Fruit fly (Drosophila melanogaster) whole organism: ENCODE measurements around the gene Mau2.
A peak's percentile ranks its signal among the peaks of the same experiment; 100 is the strongest.

ENCODE experiments used
- CG8478 ChIP-seq: fragments of >200 bp; optimal IDR thresholded peaks from 2 replicates; lab custom pipeline; 2018; ENCODE audit warnings: inconsistent platforms
- Dll ChIP-seq: fragments of >200 bp; optimal IDR thresholded peaks from 2 replicates; lab custom pipeline; 2017
- EcR ChIP-seq, 2 experiments: fragments of >200 bp; optimal IDR thresholded peaks; 2 replicates each; lab custom pipeline; 2017; ENCODE audit warnings: missing biosample characterization in 2 of 2, missing genetic modification characterization in 2 of 2, missing genetic modification reagents in 2 of 2
- pan ChIP-seq: fragments of >200 bp; optimal IDR thresholded peaks from 2 replicates; lab custom pipeline; 2017
- psq ChIP-seq: fragments of >200 bp; optimal IDR thresholded peaks from 2 replicates; lab custom pipeline; 2017
- usp ChIP-seq: fragments of >200 bp; optimal IDR thresholded peaks from 2 replicates; lab custom pipeline; 2017; ENCODE audit warnings: missing biosample characterization, missing genetic modification characterization, mixed read lengths

The Mau2 gene

DNA sequence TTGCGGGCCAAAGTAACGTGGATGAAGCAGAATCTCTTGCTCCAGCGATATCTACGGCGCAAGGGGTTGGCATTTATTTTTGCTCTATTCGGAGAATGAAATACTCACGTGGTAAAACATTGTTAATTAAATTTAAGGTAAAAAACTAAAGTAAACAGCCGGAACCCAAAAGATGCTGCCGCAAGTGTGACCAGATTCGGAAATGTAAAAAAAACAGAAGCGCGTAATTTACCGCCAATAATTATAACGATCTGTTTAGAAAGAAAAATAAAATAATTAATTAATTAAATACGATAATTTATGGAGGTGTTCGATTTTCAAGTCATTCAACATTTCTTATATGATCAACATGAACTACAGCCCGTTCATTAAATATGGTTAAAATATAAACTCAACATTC, 14.0 kb downstream of the Mau2 start, which contains the start of gene Polr2G:
TSS of gene Polr2G (minus strand) at position 208 of the 400 bp plus-strand sequence.
- no peak for TF ChIP-seq psq (lab: Kevin White, UChicago)
- no peak for TF ChIP-seq CG8478 (lab: Kevin White, UChicago)
- no peak for TF ChIP-seq pan (lab: Kevin White, UChicago)
- TF ChIP-seq EcR (GFP tag; optimal IDR thresholded peaks at IDR 0.05; lab: Kevin White, UChicago): no peak
- TF ChIP-seq Dll (lab: Kevin White, UChicago): no peak

DNA sequence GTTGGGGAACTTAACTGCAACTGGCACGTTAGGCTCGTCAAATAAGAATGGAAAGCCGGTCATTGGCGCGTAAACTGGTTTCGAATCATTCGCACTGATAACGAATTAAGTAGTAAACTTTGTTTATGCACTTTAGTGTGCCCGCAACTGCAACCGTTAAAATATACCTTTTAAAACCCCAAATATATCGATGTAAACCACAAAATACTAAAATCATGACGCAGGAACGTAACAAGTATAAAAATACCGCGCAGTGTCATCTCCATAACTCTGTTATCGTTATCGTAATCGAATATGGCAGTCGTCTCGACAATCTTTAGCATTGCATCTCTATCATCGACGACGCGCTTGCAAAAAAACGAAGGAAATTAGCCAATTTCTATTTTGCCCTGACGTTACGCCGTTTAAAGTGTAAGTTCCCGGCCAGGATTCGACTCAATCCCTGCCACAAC, 16.3 kb downstream of the Mau2 start, which contains the start of the genes CG31344 and Caf1-55:
TSS of gene CG31344 (minus strand) at position 51 of the 452 bp plus-strand sequence.
TSS of gene Caf1-55 (plus strand) at position 298 of the 452 bp plus-strand sequence.
- TF ChIP-seq psq (lab: Kevin White, UChicago) (no peak), usp (GFP tag; lab: Kevin White, UChicago) (no peak), pan (lab: Kevin White, UChicago) (no peak), CG8478 (lab: Kevin White, UChicago) (no peak), Dll (lab: Kevin White, UChicago) (no peak), EcR (GFP tag; optimal IDR thresholded peaks at IDR 0.05; lab: Kevin White, UChicago) (no peak)

DNA sequence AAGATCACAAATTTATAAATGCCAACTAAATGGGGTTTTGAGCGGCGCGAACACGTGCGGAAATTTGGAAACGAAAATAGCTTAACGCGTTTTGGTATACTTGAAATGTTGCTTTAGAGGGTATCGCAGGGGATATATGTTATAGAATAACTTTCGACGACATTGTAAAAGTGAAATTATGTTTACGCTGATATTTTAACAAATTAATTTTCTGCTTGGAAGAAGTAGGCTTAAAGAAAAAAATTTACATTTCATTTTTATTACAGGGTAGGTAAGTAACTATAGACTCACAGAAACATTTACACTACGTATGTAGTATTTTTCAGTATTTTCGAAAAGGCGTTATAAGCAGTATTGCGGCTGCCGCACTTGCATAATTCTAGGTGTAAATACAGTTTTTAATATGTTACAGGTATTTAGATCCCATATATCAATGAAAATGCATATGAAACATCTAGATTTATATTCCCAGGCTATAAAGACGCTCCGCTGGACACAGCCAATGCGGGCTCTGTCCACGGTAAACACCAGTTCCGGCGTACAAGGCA, 20.4 kb downstream of the Mau2 start, which contains the start of the genes Art3 and mRpS10:
TSS of gene Art3 (minus strand) at position 80 of the 548 bp plus-strand sequence.
TSS of gene mRpS10 (plus strand) at position 337 of the 548 bp plus-strand sequence.
- peak; percentile 98 for TF ChIP-seq pan (lab: Kevin White, UChicago)
- TF ChIP-seq usp (GFP tag; lab: Kevin White, UChicago): no peak

DNA sequence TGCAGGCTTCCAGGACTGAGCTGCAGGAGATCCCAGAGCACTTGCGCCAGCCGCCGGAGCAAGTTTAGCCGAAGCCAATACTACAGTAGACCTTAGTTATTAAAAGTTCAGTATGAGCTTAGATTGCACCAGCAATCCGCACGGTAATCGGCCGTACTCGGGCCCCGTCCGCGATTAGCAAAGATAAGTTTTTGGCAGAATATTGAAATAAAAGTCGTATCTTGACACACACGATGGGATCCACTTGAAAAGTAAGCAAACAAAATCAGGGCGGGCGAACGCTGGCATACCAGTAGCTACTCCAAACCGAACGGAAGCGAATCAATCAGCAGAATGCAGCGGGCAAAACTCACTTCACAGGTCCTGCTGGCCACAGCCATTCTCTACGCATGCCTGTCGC, 21.3 kb downstream of the Mau2 start, which contains the start of gene CG34316:
TSS of gene CG34316 (plus strand) at position 301 of the 400 bp plus-strand sequence.
- TF ChIP-seq usp (GFP tag; lab: Kevin White, UChicago) (no peak), psq (lab: Kevin White, UChicago) (no peak), CG8478 (lab: Kevin White, UChicago) (no peak), EcR (GFP tag; optimal IDR thresholded peaks at IDR 0.05; lab: Kevin White, UChicago) (no peak), Dll (lab: Kevin White, UChicago) (no peak), pan (lab: Kevin White, UChicago) (no peak)

DNA sequence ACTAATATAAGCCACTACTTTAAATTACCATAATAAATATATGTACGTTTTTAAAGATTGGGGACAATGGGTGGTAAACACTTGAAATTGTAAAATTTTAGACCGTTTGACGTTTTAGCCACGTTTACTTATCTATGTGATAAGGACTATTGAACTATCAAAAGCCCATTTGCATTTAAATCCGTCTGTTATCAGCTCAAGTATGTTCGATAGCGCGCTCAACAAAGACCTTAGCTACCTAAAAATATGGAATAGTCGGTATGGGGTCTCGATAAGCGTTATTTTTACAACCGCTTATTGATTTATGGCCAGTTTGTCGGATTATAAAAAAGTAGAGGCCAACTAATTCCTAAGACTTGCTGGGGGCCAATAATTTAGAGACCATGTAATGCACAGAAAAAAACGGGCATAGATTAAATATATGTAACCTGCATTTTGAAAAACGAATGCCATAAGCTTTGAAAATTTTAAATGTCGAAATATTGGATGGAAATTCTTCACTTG, 22.7 kb downstream of the Mau2 start:
- TF ChIP-seq CG8478 (lab: Kevin White, UChicago) (no peak), psq (lab: Kevin White, UChicago) (no peak), Dll (lab: Kevin White, UChicago) (no peak), EcR (GFP tag; optimal IDR thresholded peaks at IDR 0.05; lab: Kevin White, UChicago) (no peak), pan (lab: Kevin White, UChicago) (no peak)

DNA sequence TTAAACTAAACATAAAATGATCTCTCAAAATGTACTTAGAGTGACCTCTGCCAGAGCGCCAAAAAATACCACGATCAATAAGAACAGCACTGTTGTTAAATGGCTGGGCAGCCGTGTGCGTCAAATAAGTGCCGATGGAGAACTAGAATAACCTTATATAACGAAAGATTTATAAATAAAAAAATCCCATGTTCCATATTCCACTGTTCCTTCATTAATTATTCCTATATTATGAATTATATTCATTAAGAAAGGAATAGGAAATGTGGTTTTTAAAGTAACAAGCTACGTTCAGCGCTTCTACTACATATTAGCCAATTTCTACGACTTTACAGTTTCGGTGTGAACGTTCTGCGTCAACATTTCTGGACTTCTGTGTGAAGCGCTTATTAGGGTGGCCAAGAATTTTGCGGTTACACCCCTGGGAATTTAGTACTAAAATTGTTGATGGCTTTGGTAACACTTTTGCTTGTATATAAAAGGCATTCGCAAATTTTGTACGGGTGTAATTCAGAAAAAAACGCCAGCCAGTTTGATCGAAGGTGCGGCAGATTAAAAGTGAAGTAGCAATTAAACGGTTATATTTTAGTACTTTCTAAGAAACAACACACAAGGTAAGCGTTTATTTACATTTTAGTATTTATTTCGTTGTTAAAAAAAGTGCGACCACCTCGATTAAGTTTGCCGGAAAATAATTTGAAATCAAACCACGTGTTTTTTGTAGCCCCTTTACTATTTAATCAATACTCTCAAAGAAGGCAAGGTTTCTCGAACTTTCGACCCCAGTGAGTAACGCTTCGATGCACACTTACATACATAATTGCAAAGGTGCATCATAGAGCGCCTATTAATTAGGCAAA, 33.4 kb downstream of the Mau2 start, which contains the start of the genes tefu and Hsc70-4:
TSS of gene tefu (minus strand) at position 51 of the 860 bp plus-strand sequence.
TSS of gene Hsc70-4 (plus strand) at position 502 of the 860 bp plus-strand sequence.
- TF ChIP-seq CG8478 (lab: Kevin White, UChicago): no peak

DNA sequence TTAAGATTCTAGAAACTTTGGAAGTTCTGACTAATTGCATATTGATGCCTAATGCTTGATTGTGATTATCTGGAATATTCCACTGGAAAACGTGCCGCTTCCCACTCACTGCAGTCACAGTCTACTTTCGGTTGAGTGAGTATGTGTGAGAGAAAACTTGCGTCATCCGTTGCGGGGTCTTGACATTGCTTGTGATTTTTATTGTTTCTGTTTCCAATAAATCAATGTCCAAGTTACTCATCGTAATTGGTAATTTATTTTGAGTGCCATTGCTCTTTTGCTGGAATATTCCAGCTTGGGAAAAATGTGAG, 34.0 kb downstream of the Mau2 start:
- TF ChIP-seq usp (GFP tag; lab: Kevin White, UChicago): no peak
- TF ChIP-seq CG8478 (lab: Kevin White, UChicago): no peak
- TF ChIP-seq pan (lab: Kevin White, UChicago): no peak
- TF ChIP-seq psq (lab: Kevin White, UChicago): no peak
- no peak for TF ChIP-seq EcR (GFP tag; optimal IDR thresholded peaks at IDR 0.05; lab: Kevin White, UChicago)
- no peak for TF ChIP-seq Dll (lab: Kevin White, UChicago)

DNA sequence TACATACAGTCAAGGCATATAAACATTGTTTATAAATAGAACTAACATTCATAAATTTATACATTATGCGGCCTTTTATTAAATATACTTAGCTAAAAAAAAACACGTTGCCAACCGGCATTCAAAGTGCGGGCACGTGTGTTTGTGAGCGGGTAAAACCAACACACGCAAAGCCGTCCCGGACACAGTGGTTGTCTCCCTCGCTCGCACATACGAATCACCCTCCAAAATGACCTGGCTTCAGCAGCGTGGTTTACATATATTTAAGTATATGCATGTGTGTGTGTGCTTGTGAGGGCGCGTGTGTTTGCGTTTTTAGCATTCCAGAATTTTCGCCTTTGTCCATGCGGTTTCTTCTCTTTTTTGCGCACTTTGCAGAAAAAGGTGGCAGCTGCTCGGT, 34.4 kb downstream of the Mau2 start:
- TF ChIP-seq pan (lab: Kevin White, UChicago) (no peak), CG8478 (lab: Kevin White, UChicago) (peak; percentile 65)

DNA sequence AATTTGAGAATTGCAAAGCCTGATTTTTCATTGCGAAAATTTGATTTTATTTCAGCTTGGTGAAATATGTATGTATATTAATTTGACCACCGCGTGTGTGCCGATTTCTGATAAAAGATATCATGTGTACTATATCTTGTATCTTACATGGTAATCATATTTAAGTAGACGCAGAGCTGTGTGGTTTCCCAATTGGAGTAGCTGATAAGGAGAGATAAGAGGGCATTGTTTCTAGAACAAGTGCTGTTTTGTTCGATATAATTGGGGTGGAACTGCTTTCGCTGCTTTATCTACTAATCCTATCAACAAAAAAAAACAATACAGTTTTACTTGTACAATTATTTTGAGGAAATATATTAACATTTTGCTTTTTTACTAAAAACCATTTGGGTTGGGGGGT, 37.6 kb downstream of the Mau2 start:
- TF ChIP-seq usp (GFP tag; lab: Kevin White, UChicago) (no peak), EcR (GFP tag; optimal IDR thresholded peaks at IDR 0.05; lab: Kevin White, UChicago) (no peak), pan (lab: Kevin White, UChicago) (no peak), Dll (lab: Kevin White, UChicago) (no peak), psq (lab: Kevin White, UChicago) (no peak), CG8478 (lab: Kevin White, UChicago) (no peak)

DNA sequence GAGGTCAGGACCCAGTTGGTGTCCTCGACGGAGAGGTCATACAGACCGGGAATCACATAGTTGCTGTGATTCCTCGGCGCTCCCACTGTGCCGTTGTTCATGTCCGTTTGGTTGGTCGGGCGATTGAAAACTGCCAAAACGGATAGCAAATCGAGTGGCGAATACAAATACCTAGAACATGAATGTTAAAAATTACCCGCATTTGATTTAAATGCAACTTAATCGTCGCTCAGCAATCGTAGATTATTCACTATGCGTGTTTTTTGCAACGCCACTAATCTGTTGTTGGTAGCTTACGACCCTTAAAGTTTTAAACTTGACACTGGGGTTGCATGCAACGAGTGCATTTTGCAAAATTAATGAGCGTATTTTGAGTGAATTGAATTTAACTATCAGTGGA, 40.0 kb downstream of the Mau2 start, which contains the start of gene Amt:
TSS of gene Amt (minus strand) at position 101 of the 400 bp plus-strand sequence.
- TF ChIP-seq usp (GFP tag; lab: Kevin White, UChicago) (no peak), Dll (lab: Kevin White, UChicago) (no peak), pan (lab: Kevin White, UChicago) (no peak), EcR (GFP tag; optimal IDR thresholded peaks at IDR 0.05; lab: Kevin White, UChicago) (no peak), CG8478 (lab: Kevin White, UChicago) (no peak), psq (lab: Kevin White, UChicago) (no peak)

DNA sequence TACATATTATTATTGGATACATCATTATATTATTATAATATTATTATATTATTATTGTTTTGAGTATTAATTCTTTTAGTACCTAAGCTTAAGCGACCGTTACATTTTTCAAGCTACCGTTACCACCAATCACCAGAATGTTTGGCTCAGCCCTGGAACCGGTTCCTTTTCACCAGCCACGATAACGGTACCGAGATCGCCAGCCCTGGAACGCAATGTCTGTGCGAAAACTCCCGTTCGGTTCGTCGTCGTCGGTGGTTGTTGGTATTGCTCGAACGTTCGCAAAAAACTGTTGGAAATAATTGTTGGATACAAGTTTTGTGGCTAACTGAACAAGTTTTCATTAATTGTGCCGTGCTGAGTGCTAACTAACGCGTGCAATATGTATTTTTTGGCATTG, 40.7 kb downstream of the Mau2 start, which contains the start of gene CG42404:
TSS of gene CG42404 (plus strand) at position 360 of the 400 bp plus-strand sequence.
- TF ChIP-seq Dll (lab: Kevin White, UChicago): no peak
- no peak for TF ChIP-seq usp (GFP tag; lab: Kevin White, UChicago)
- no peak for TF ChIP-seq psq (lab: Kevin White, UChicago)
- TF ChIP-seq pan (lab: Kevin White, UChicago): no peak
- no peak for TF ChIP-seq CG8478 (lab: Kevin White, UChicago)
- no peak for TF ChIP-seq EcR (GFP tag; optimal IDR thresholded peaks at IDR 0.05; lab: Kevin White, UChicago)
